Fruit fly (Drosophila melanogaster) whole organism, embryonic: ENCODE data around the gene JMJD5.

ENCODE experiments used
- Awh ChIP-seq: fragments of 200-800 bp; sonication (Bioruptor generic); IDR thresholded peaks from 2 replicates; pipeline ENCODE4, ENCODE4 v1.3.6; 2022; ENCODE audit warnings: missing biosample characterization, missing genetic modification characterization
- CG10654 ChIP-seq: fragments of 200-800 bp; sonication (Bioruptor generic); optimal IDR thresholded peaks from 2 replicates; lab custom pipeline; 2016; ENCODE audit warnings: missing biosample characterization, missing genetic modification characterization
- CG10959 ChIP-seq: fragments of 200-800 bp; sonication (Bioruptor generic); IDR thresholded peaks from 2 replicates; pipeline ENCODE4 v1.3.6; 2022; ENCODE audit warnings: missing biosample characterization, missing genetic modification characterization
- CG10979 ChIP-seq: fragments of 200-800 bp; sonication (Bioruptor generic); optimal IDR thresholded peaks from 2 replicates; lab custom pipeline; 2018; ENCODE audit warnings: missing biosample characterization, mild to moderate bottlenecking, missing genetic modification characterization, moderate library complexity
- CG12769 ChIP-seq: fragments of 200-800 bp; sonication (Bioruptor generic); optimal IDR thresholded peaks from 2 replicates; lab custom pipeline; 2019; ENCODE audit warnings: missing biosample characterization, mild to moderate bottlenecking, missing genetic modification characterization, moderate library complexity
- CG13296 ChIP-seq: fragments of 200-800 bp; sonication (Bioruptor generic); optimal IDR thresholded peaks from 3 replicates; lab custom pipeline; 2018; ENCODE audit warnings: missing biosample characterization, mild to moderate bottlenecking, missing genetic modification characterization
- CG13894 ChIP-seq: fragments of 200-800 bp; sonication (Bioruptor generic); optimal IDR thresholded peaks from 3 replicates; lab custom pipeline; 2018; ENCODE audit warnings: missing biosample characterization, mild to moderate bottlenecking, missing genetic modification characterization, moderate library complexity
- CG14667 ChIP-seq: fragments of 200-800 bp; sonication (Bioruptor generic); IDR thresholded peaks from 2 replicates; pipeline ENCODE4 v1.3.6; 2022; ENCODE audit warnings: missing biosample characterization, missing genetic modification characterization
- CG16863 ChIP-seq: fragments of 200-800 bp; sonication (Bioruptor generic); optimal IDR thresholded peaks from 3 replicates; lab custom pipeline; 2016; ENCODE audit warnings: missing biosample characterization, missing genetic modification characterization
- CG17385 ChIP-seq: fragments of 200-800 bp; sonication (Bioruptor generic); optimal IDR thresholded peaks from 3 replicates; lab custom pipeline; 2018; ENCODE audit warnings: missing biosample characterization, mild to moderate bottlenecking, missing genetic modification characterization
- CG18619 ChIP-seq: fragments of 200-800 bp; sonication (Bioruptor generic); optimal IDR thresholded peaks from 3 replicates; lab custom pipeline; 2017; ENCODE audit warnings: missing biosample characterization, mild to moderate bottlenecking, missing genetic modification characterization
- CG2202 ChIP-seq: fragments of 200-800 bp; sonication (Bioruptor generic); optimal IDR thresholded peaks from 2 replicates; lab custom pipeline; 2018; ENCODE audit warnings: missing biosample characterization, mild to moderate bottlenecking, missing genetic modification characterization
- CG2678 ChIP-seq: fragments of 200-800 bp; sonication (Bioruptor generic); optimal IDR thresholded peaks from 3 replicates; lab custom pipeline; 2019; ENCODE audit warnings: missing biosample characterization, mild to moderate bottlenecking, missing genetic modification characterization, moderate library complexity
- CG3281 ChIP-seq: fragments of 200-800 bp; sonication (Bioruptor generic); optimal IDR thresholded peaks from 3 replicates; lab custom pipeline; 2017; ENCODE audit warnings: missing biosample characterization, mild to moderate bottlenecking, missing genetic modification characterization
- CG34376 ChIP-seq: fragments of 200-800 bp; sonication (Bioruptor generic); optimal IDR thresholded peaks from 2 replicates; lab custom pipeline; 2018; ENCODE audit warnings: missing biosample characterization, mild to moderate bottlenecking, missing genetic modification characterization
- CG6683 ChIP-seq: fragments of 200-800 bp; sonication (Bioruptor generic); optimal IDR thresholded peaks from 2 replicates; lab custom pipeline; 2017; ENCODE audit warnings: missing biosample characterization, mild to moderate bottlenecking, missing genetic modification characterization, missing genetic modification reagents
- CG7372 ChIP-seq: fragments of 200-800 bp; sonication (Bioruptor generic); IDR thresholded peaks from 2 replicates; pipeline ENCODE4 v1.3.6; 2022; ENCODE audit warnings: missing biosample characterization, missing genetic modification characterization
- CG8290 ChIP-seq, 3 experiments: fragments of 200-800 bp; sonication (Bioruptor generic); optimal IDR thresholded peaks; 2 replicates each; lab custom pipeline; 2016 to 2019; ENCODE audit warnings: missing biosample characterization in 3 of 3, missing genetic modification characterization in 3 of 3, mild to moderate bottlenecking in 2 of 3, moderate library complexity in 1 of 3
- Dip2 ChIP-seq: fragments of 200-800 bp; sonication (Bioruptor generic); IDR thresholded peaks from 2 replicates; pipeline ENCODE4 v1.3.6; 2022; ENCODE audit warnings: missing biosample characterization, missing genetic modification characterization
- Dll ChIP-seq: fragments of 200-800 bp; sonication (Bioruptor generic); IDR thresholded peaks from 4 replicates; pipeline ENCODE4 v1.3.6; 2022; ENCODE audit warnings: missing biosample characterization, missing genetic modification characterization; ENCODE audit not compliant: partially characterized antibody
- Doc2 ChIP-seq: fragments of 200-800 bp; sonication (Bioruptor generic); IDR thresholded peaks from 2 replicates; pipeline ENCODE4 v1.3.6; 2022; ENCODE audit warnings: missing biosample characterization, missing genetic modification characterization
- Eip74EF ChIP-seq, 2 experiments: fragments of 200-800 bp in 1 of 2; fragments of >200 bp in 1 of 2; sonication (Bioruptor generic) in 1 of 2; optimal IDR thresholded peaks; 2 replicates each; lab custom pipeline; 2017 to 2019; ENCODE audit warnings: missing biosample characterization in 2 of 2, missing genetic modification characterization in 2 of 2, mild to moderate bottlenecking in 1 of 2, moderate library complexity in 1 of 2
- Ets65A ChIP-seq: fragments of 200-800 bp; sonication (Bioruptor generic); peaks from one replicate; lab custom pipeline; 2016; ENCODE audit warnings: missing biosample characterization, missing genetic modification characterization
- Fer3 ChIP-seq: fragments of 200-800 bp; sonication (Bioruptor generic); optimal IDR thresholded peaks from 2 replicates; lab custom pipeline; 2018; ENCODE audit warnings: missing biosample characterization, mild to moderate bottlenecking, missing genetic modification characterization, moderate library complexity
- MBD-R2 ChIP-seq: fragments of 200-800 bp; sonication (Bioruptor generic); IDR thresholded peaks from 2 replicates; pipeline ENCODE4 v1.3.6; 2022; ENCODE audit warnings: missing biosample characterization, missing genetic modification characterization
- Mad ChIP-seq: fragments of 200-800 bp; sonication (Bioruptor generic); optimal IDR thresholded peaks from 2 replicates; lab custom pipeline; 2016; ENCODE audit warnings: missing biosample characterization, missing genetic modification characterization
- Med ChIP-seq: fragments of 200-800 bp; sonication (Bioruptor generic); peaks from one replicate; lab custom pipeline; 2016; ENCODE audit warnings: missing biosample characterization, missing genetic modification characterization, mild to moderate bottlenecking, inconsistent platforms, moderate library complexity
- PHDP ChIP-seq: fragments of 200-800 bp; sonication (Bioruptor generic); optimal IDR thresholded peaks from 3 replicates; lab custom pipeline; 2018; ENCODE audit warnings: missing biosample characterization, mild to moderate bottlenecking, missing genetic modification characterization, moderate library complexity
- ac ChIP-seq: fragments of 200-800 bp; sonication (Bioruptor generic); optimal IDR thresholded peaks from 3 replicates; lab custom pipeline; 2017; ENCODE audit warnings: missing biosample characterization, mild to moderate bottlenecking, missing genetic modification characterization
- amos ChIP-seq: fragments of 200-800 bp; sonication (Bioruptor generic); IDR thresholded peaks from 2 replicates; pipeline ENCODE4 v1.3.6; 2022; ENCODE audit warnings: missing biosample characterization, missing genetic modification characterization; ENCODE audit not compliant: partially characterized antibody
- exex ChIP-seq: fragments of 200-800 bp; sonication (Bioruptor generic); optimal IDR thresholded peaks from 4 replicates; lab custom pipeline; 2018; ENCODE audit warnings: missing biosample characterization, mild to moderate bottlenecking, missing genetic modification characterization, moderate library complexity
- fd64A ChIP-seq: fragments of 200-800 bp; sonication (Bioruptor generic); optimal IDR thresholded peaks from 3 replicates; lab custom pipeline; 2018; ENCODE audit warnings: missing biosample characterization, mild to moderate bottlenecking, missing genetic modification characterization
- gcm ChIP-seq: fragments of 200-800 bp; sonication (Bioruptor generic); optimal IDR thresholded peaks from 2 replicates; lab custom pipeline; 2019; ENCODE audit warnings: missing biosample characterization, mild to moderate bottlenecking, missing genetic modification characterization, moderate library complexity
- jigr1 ChIP-seq: fragments of 200-800 bp; sonication (Bioruptor generic); IDR thresholded peaks from 3 replicates; pipeline ENCODE4 v1.3.6; 2022; ENCODE audit warnings: missing biosample characterization, missing genetic modification characterization
- kni ChIP-seq: fragments of 200-800 bp; sonication (Bioruptor generic); optimal IDR thresholded peaks from 3 replicates; lab custom pipeline; 2017; ENCODE audit warnings: mild to moderate bottlenecking, missing biosample characterization, missing genetic modification reagents, missing genetic modification characterization
- mam ChIP-seq: fragments of 200-800 bp; sonication (Bioruptor generic); optimal IDR thresholded peaks from 3 replicates; lab custom pipeline; 2016; ENCODE audit warnings: missing biosample characterization, missing genetic modification characterization
- odd ChIP-seq: fragments of 200-800 bp; sonication (Bioruptor generic); optimal IDR thresholded peaks from 2 replicates; lab custom pipeline; 2017; ENCODE audit warnings: missing biosample characterization, mild to moderate bottlenecking, missing genetic modification characterization
- schlank ChIP-seq: fragments of 200-800 bp; sonication (Bioruptor generic); optimal IDR thresholded peaks from 2 replicates; lab custom pipeline; 2018; ENCODE audit warnings: missing biosample characterization, mild to moderate bottlenecking, missing genetic modification characterization
- sd ChIP-seq: fragments of 200-800 bp; sonication (Bioruptor generic); optimal IDR thresholded peaks from 3 replicates; lab custom pipeline; 2018; ENCODE audit warnings: missing biosample characterization, mild to moderate bottlenecking, missing genetic modification characterization, moderate library complexity
- sens ChIP-seq: fragments of 200-800 bp; sonication (Bioruptor generic); peaks from one replicate; lab custom pipeline; 2016; ENCODE audit warnings: missing biosample characterization, missing genetic modification characterization
- sna ChIP-seq: fragments of 200-800 bp; sonication (Bioruptor generic); IDR thresholded peaks from 2 replicates; pipeline ENCODE4 v1.3.6; 2022; ENCODE audit warnings: missing biosample characterization, missing genetic modification characterization; ENCODE audit not compliant: partially characterized antibody
- so ChIP-seq: fragments of 200-800 bp; sonication (Bioruptor generic); IDR thresholded peaks from 3 replicates; pipeline ENCODE4 v1.3.6; 2022; ENCODE audit warnings: missing biosample characterization, missing genetic modification characterization
- sug ChIP-seq: fragments of 200-800 bp; optimal IDR thresholded peaks from 2 replicates; lab custom pipeline; 2019; ENCODE audit warnings: missing biosample characterization, mild to moderate bottlenecking, missing genetic modification characterization, moderate library complexity
- zf30C ChIP-seq: fragments of 200-800 bp; sonication (Bioruptor generic); optimal IDR thresholded peaks from 3 replicates; lab custom pipeline; 2018; ENCODE audit warnings: missing biosample characterization, mild to moderate bottlenecking, missing genetic modification characterization
- zfh1 ChIP-seq: fragments of 200-800 bp; sonication (Bioruptor generic); IDR thresholded peaks from 3 replicates; pipeline ENCODE4 v1.3.6; 2022; ENCODE audit warnings: missing biosample characterization, missing genetic modification characterization

The JMJD5 gene

dm6 chr3L:887423-888097 lies 46.4 kb upstream of the JMJD5 start (continued):
- TF ChIP-seq CG6683 (GFP tag; lab: Kevin White, UChicago), result no peak

- TF ChIP-seq sd (peak; percentile 90), CG14667 (no peak), CG12769 (tag; lab: Kevin White, UChicago) (peak; percentile 8), PHDP (peak; percentile 19), exex (peak; percentile 66), Eip74EF (GFP tag; optimal IDR thresholded peaks at IDR 0.05; lab: Kevin White, UChicago) (no peak), CG13894 (tag; lab: Kevin White, UChicago) (peak; percentile 19), fd64A (GFP tag; lab: Kevin White, UChicago) (no peak), CG2678 (peak; percentile 11), Dip2 (GFP tag; lab: Robert Waterston, UW) (no peak), CG34376 (GFP tag; lab: Kevin White, UChicago) (peak; percentile 56), CG2202 (tag; lab: Kevin White, UChicago) (no peak), CG13296 (GFP tag; lab: Kevin White, UChicago) (no peak), sens (GFP tag; lab: Kevin White, UChicago) (peak; percentile 8), sug (tag; lab: Kevin White, UChicago) (peak; percentile 20)
Observed at dm6 chr3L:885624-886257, 44.6 kb upstream of the JMJD5 start.

- TF ChIP-seq gcm (peak; percentile 9), ac (no peak), Med (GFP tag; lab: Kevin White, UChicago) (peak; percentile 20), so (GFP tag; lab: Robert Waterston, UW) (no peak), CG7372 (GFP tag; lab: Robert Waterston, UW) (0 out of 2 replicates have a peak, but pooled peaks have one; percentile 50), odd (GFP tag; lab: Kevin White, UChicago) (no peak), Ets65A (GFP tag; lab: Kevin White, UChicago) (peak; percentile 10)
Observed at dm6 chr3L:885006-885405, 43.8 kb upstream of the JMJD5 start.

DNA sequence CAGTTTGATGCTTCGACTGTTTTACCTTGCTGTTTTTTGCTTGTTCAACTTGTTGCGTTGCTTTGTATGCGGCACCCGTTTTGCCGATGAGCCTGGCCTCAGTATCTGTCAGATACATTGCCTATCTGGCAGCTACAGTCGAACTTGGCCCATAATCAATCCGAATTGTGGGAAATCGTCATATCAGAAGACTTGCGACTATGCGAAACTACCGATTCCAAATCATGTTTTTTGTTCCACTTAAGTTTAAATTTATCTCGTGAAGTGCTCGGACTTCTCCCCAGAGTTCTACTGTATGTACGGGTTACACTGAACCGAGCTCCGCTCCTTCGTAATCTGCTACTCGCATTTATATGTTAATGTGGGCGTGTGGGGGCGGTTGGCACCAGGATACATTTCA lies 43.1 kb upstream of the JMJD5 start:
- TF ChIP-seq CG10979 (tag; lab: Kevin White, UChicago) (no peak), Awh (GFP tag; lab: Robert Waterston, UW) (no peak), amos (GFP tag; lab: Robert Waterston, UW) (no peak), Doc2 (GFP tag; lab: Robert Waterston, UW) (no peak), CG10959 (GFP tag; lab: Robert Waterston, UW) (no peak), Dll (GFP tag; lab: Robert Waterston, UW) (no peak), zfh1 (GFP tag; lab: Robert Waterston, UW) (peak; percentile 13; the same call in 1 of the 3 replicates), Fer3 (tag; lab: Kevin White, UChicago) (peak; percentile 23), CG10654 (GFP tag; lab: Kevin White, UChicago) (no peak), MBD-R2 (0 out of 2 replicates have a peak, but pooled peaks have one; percentile 16), schlank (tag; lab: Kevin White, UChicago) (no peak), mam (peak; percentile 26), CG8290 (GFP tag; optimal IDR thresholded peaks at IDR 0.05; lab: Kevin White, UChicago) (no peak), CG8290 (tag; optimal IDR thresholded peaks at IDR 0.05; lab: Kevin White, UChicago) (no peak), zf30C (GFP tag; lab: Kevin White, UChicago) (no peak), CG17385 (GFP tag; lab: Kevin White, UChicago) (no peak), sna (GFP tag; lab: Robert Waterston, UW) (no peak), kni (GFP tag; lab: Kevin White, UChicago) (no peak), CG3281 (peak; percentile 15), CG16863 (GFP tag; lab: Kevin White, UChicago) (no peak), CG18619 (GFP tag; lab: Kevin White, UChicago) (no peak), jigr1 (GFP tag; lab: Robert Waterston, UW) (no peak), Mad (GFP tag; lab: Kevin White, UChicago) (no peak)
